Fruit fly (Drosophila melanogaster) whole organism, embryonic: ENCODE data around the gene CG6983.

ENCODE experiments used
- Adf1 ChIP-seq: fragments of 200-800 bp; sonication (Bioruptor generic); IDR thresholded peaks from 2 replicates; pipeline ENCODE4 v1.3.6; 2022; ENCODE audit warnings: missing biosample characterization, missing genetic modification characterization
- Atf-2 ChIP-seq: fragments of 200-800 bp; sonication (Bioruptor generic); optimal IDR thresholded peaks from 2 replicates; lab custom pipeline; 2016; ENCODE audit warnings: missing biosample characterization, missing genetic modification characterization
- CG10565 ChIP-seq: fragments of 200-800 bp; sonication (Bioruptor generic); optimal IDR thresholded peaks from 3 replicates; lab custom pipeline; 2016; ENCODE audit warnings: missing biosample characterization, mild to moderate bottlenecking, missing genetic modification characterization
- CG10959 ChIP-seq: fragments of 200-800 bp; sonication (Bioruptor generic); IDR thresholded peaks from 2 replicates; pipeline ENCODE4 v1.3.6; 2022; ENCODE audit warnings: missing biosample characterization, missing genetic modification characterization
- CG10979 ChIP-seq: fragments of 200-800 bp; sonication (Bioruptor generic); optimal IDR thresholded peaks from 2 replicates; lab custom pipeline; 2018; ENCODE audit warnings: missing biosample characterization, mild to moderate bottlenecking, missing genetic modification characterization, moderate library complexity
- CG11085 ChIP-seq: fragments of 200-800 bp; sonication (Bioruptor generic); IDR thresholded peaks from 2 replicates; pipeline ENCODE4 v1.3.6; 2022; ENCODE audit warnings: missing biosample characterization, missing genetic modification characterization
- CG11560 ChIP-seq: fragments of 200-800 bp; sonication (Bioruptor generic); IDR thresholded peaks from 3 replicates; pipeline ENCODE4 v1.3.6; 2022; ENCODE audit warnings: missing biosample characterization, missing genetic modification characterization
- CG12155 ChIP-seq: fragments of 200-800 bp; sonication (Bioruptor generic); optimal IDR thresholded peaks from 3 replicates; lab custom pipeline; 2016; ENCODE audit warnings: missing biosample characterization, missing genetic modification characterization
- CG13624 ChIP-seq: fragments of 200-800 bp; sonication (Bioruptor generic); optimal IDR thresholded peaks from 2 replicates; lab custom pipeline; 2016; ENCODE audit warnings: missing biosample characterization, missing genetic modification characterization
- CG14667 ChIP-seq: fragments of 200-800 bp; sonication (Bioruptor generic); IDR thresholded peaks from 2 replicates; pipeline ENCODE4 v1.3.6; 2022; ENCODE audit warnings: missing biosample characterization, missing genetic modification characterization
- CG14965 ChIP-seq: fragments of 200-800 bp; sonication (Bioruptor generic); optimal IDR thresholded peaks from 2 replicates; lab custom pipeline; 2016; ENCODE audit warnings: missing biosample characterization, missing genetic modification characterization, borderline replicate concordance
- CG15073 ChIP-seq: fragments of 200-800 bp; sonication (Bioruptor generic); optimal IDR thresholded peaks from 2 replicates; lab custom pipeline; 2016; ENCODE audit warnings: missing biosample characterization, missing genetic modification characterization
- CG15696 ChIP-seq: fragments of 200-800 bp; sonication (Bioruptor generic); optimal IDR thresholded peaks from 2 replicates; lab custom pipeline; 2019; ENCODE audit warnings: missing biosample characterization, mild to moderate bottlenecking, missing genetic modification characterization, moderate library complexity
- CG3407 ChIP-seq: fragments of 200-800 bp; sonication (Bioruptor generic); optimal IDR thresholded peaks from 2 replicates; lab custom pipeline; 2018; ENCODE audit warnings: missing biosample characterization, mild to moderate bottlenecking, missing genetic modification characterization
- CG6175 ChIP-seq: fragments of 200-800 bp; sonication (Bioruptor generic); IDR thresholded peaks from 3 replicates; pipeline ENCODE4 v1.3.6; 2022; ENCODE audit warnings: missing biosample characterization, missing genetic modification characterization
- CG6254 ChIP-seq: fragments of 200-800 bp; sonication (Bioruptor generic); optimal IDR thresholded peaks from 3 replicates; lab custom pipeline; 2017; ENCODE audit warnings: mild to moderate bottlenecking, missing biosample characterization, missing genetic modification reagents, missing genetic modification characterization
- CG7556 ChIP-seq: fragments of 200-800 bp; sonication (Bioruptor generic); optimal IDR thresholded peaks from 2 replicates; lab custom pipeline; 2017; ENCODE audit warnings: missing biosample characterization, mild to moderate bottlenecking, missing genetic modification characterization
- Chrac-16 ChIP-seq: fragments of 200-800 bp; sonication (Bioruptor generic); optimal IDR thresholded peaks from 3 replicates; lab custom pipeline; 2016; ENCODE audit warnings: missing biosample characterization, missing genetic modification characterization
- Hey ChIP-seq: fragments of 200-800 bp; sonication (Bioruptor generic); optimal IDR thresholded peaks from 3 replicates; lab custom pipeline; 2018; ENCODE audit warnings: missing biosample characterization, mild to moderate bottlenecking, missing genetic modification characterization
- HmgZ ChIP-seq: fragments of 200-800 bp; sonication (Bioruptor generic); optimal IDR thresholded peaks from 2 replicates; lab custom pipeline; 2018; ENCODE audit warnings: missing biosample characterization, mild to moderate bottlenecking, missing genetic modification characterization
- Hr51 ChIP-seq, 2 experiments: fragments of 200-800 bp; sonication (Bioruptor generic); optimal IDR thresholded peaks; 2 replicates in 1 of 2; 3 replicates in 1 of 2; lab custom pipeline; 2016 to 2018; ENCODE audit warnings: missing biosample characterization in 2 of 2, missing genetic modification characterization in 2 of 2, mild to moderate bottlenecking in 1 of 2, moderate library complexity in 1 of 2
- Lpt ChIP-seq: fragments of >200 bp; optimal IDR thresholded peaks from 2 replicates; lab custom pipeline; 2018; ENCODE audit warnings: missing biosample characterization, missing genetic modification characterization
- MESR4 ChIP-seq: fragments of 200-800 bp; sonication (Bioruptor generic); optimal IDR thresholded peaks from 2 replicates; lab custom pipeline; 2018; ENCODE audit warnings: missing biosample characterization, mild to moderate bottlenecking, missing genetic modification characterization, moderate library complexity
- Pdp1 ChIP-seq, 2 experiments: fragments of 200-800 bp; sonication (Bioruptor generic); optimal IDR thresholded peaks; 3 replicates each; lab custom pipeline; 2016; ENCODE audit warnings: missing biosample characterization in 2 of 2, missing genetic modification characterization in 2 of 2, mild to moderate bottlenecking in 1 of 2, moderate library complexity in 1 of 2
- Ptx1 ChIP-seq: fragments of 200-800 bp; sonication (Bioruptor generic); IDR thresholded peaks from 2 replicates; pipeline ENCODE4 v1.3.6; 2022; ENCODE audit warnings: missing biosample characterization, missing genetic modification characterization
- Sin3A ChIP-seq: fragments of >200 bp; optimal IDR thresholded peaks from 2 replicates; lab custom pipeline; 2018
- btn ChIP-seq: fragments of 200-800 bp; sonication (Bioruptor generic); optimal IDR thresholded peaks from 2 replicates; lab custom pipeline; 2016; ENCODE audit warnings: missing biosample characterization, missing genetic modification characterization
- crol ChIP-seq: fragments of 200-800 bp; sonication (Bioruptor generic); IDR thresholded peaks from 2 replicates; pipeline ENCODE4 v1.3.6; 2022; ENCODE audit warnings: missing biosample characterization, missing genetic modification characterization
- dati ChIP-seq: fragments of 200-800 bp; sonication (Bioruptor generic); IDR thresholded peaks from 2 replicates; pipeline ENCODE4 v1.3.6; 2022; ENCODE audit warnings: missing biosample characterization, missing genetic modification characterization
- dimm ChIP-seq: fragments of 200-800 bp; sonication (Bioruptor generic); IDR thresholded peaks from 2 replicates; pipeline ENCODE4 v1.3.6; 2022; ENCODE audit warnings: missing biosample characterization, missing genetic modification characterization
- gt ChIP-seq: fragments of 200-800 bp; sonication (Bioruptor generic); IDR thresholded peaks from 2 replicates; pipeline ENCODE4 v1.3.6; 2022; ENCODE audit warnings: missing biosample characterization, missing genetic modification characterization
- lola ChIP-seq, 3 experiments: fragments of >200 bp in 2 of 3; fragments of 200-800 bp in 1 of 3; sonication (Bioruptor generic) in 1 of 3; optimal IDR thresholded peaks; 2 replicates each; lab custom pipeline; 2017 to 2019; ENCODE audit warnings: missing biosample characterization in 3 of 3, missing genetic modification characterization in 3 of 3, mild to moderate bottlenecking in 1 of 3, moderate library complexity in 1 of 3
- pan ChIP-seq, 4 experiments: fragments of >200 bp in 3 of 4; fragments of 200-800 bp in 1 of 4; sonication (Bioruptor generic) in 1 of 4; optimal IDR thresholded peaks in 3 of 4; IDR thresholded peaks in 1 of 4; 2 replicates each; pipeline versions ENCODE4 v1.3.6 to Lab custom; 2017 to 2022; ENCODE audit warnings: missing biosample characterization in 2 of 4, missing genetic modification characterization in 2 of 4, mixed read lengths in 1 of 4
- pb ChIP-seq: fragments of 200-800 bp; sonication (Bioruptor generic); optimal IDR thresholded peaks from 3 replicates; lab custom pipeline; 2016; ENCODE audit warnings: missing biosample characterization, missing genetic modification characterization
- pfk ChIP-seq: fragments of 200-800 bp; sonication (Bioruptor generic); optimal IDR thresholded peaks from 2 replicates; lab custom pipeline; 2018; ENCODE audit warnings: missing biosample characterization, mild to moderate bottlenecking, missing genetic modification characterization, moderate library complexity
- pum ChIP-seq: fragments of 200-800 bp; sonication (Bioruptor generic); optimal IDR thresholded peaks from 2 replicates; lab custom pipeline; 2016; ENCODE audit warnings: missing biosample characterization, missing genetic modification characterization
- pzg ChIP-seq: fragments of 200-800 bp; sonication (Bioruptor generic); optimal IDR thresholded peaks from 3 replicates; lab custom pipeline; 2018; ENCODE audit warnings: missing biosample characterization, mild to moderate bottlenecking, missing genetic modification characterization, moderate library complexity
- repo ChIP-seq: fragments of 200-800 bp; sonication (Bioruptor generic); optimal IDR thresholded peaks from 2 replicates; lab custom pipeline; 2016; ENCODE audit warnings: missing biosample characterization, missing genetic modification characterization
- row ChIP-seq: fragments of 200-800 bp; sonication (Bioruptor generic); IDR thresholded peaks from 3 replicates; pipeline ENCODE4 v1.3.6; 2022; ENCODE audit warnings: missing biosample characterization, missing genetic modification characterization
- sc ChIP-seq, 3 experiments: fragments of >200 bp in 2 of 3; fragments of 200-800 bp in 1 of 3; sonication (Bioruptor generic) in 1 of 3; optimal IDR thresholded peaks; 2 replicates in 2 of 3; 3 replicates in 1 of 3; lab custom pipeline; 2017; ENCODE audit warnings: mild to moderate bottlenecking in 1 of 3, missing biosample characterization in 1 of 3, missing genetic modification characterization in 1 of 3, missing genetic modification reagents in 1 of 3
- sr ChIP-seq: fragments of 200-800 bp; sonication (Bioruptor generic); IDR thresholded peaks from 3 replicates; pipeline ENCODE4 v1.3.6; 2022; ENCODE audit warnings: missing biosample characterization, missing genetic modification characterization
- sug ChIP-seq: fragments of 200-800 bp; optimal IDR thresholded peaks from 2 replicates; lab custom pipeline; 2019; ENCODE audit warnings: missing biosample characterization, mild to moderate bottlenecking, missing genetic modification characterization, moderate library complexity
- tna ChIP-seq: fragments of 200-800 bp; sonication (Bioruptor generic); IDR thresholded peaks from 2 replicates; pipeline ENCODE4 v1.3.6; 2022; ENCODE audit warnings: missing biosample characterization, missing genetic modification characterization; ENCODE audit not compliant: partially characterized antibody
- trh ChIP-seq: fragments of 200-800 bp; sonication (Bioruptor generic); optimal IDR thresholded peaks from 2 replicates; lab custom pipeline; 2016; ENCODE audit warnings: missing biosample characterization, missing genetic modification characterization
- tup ChIP-seq: fragments of 200-800 bp; sonication (Bioruptor generic); optimal IDR thresholded peaks from 2 replicates; lab custom pipeline; 2016; ENCODE audit warnings: missing biosample characterization, mild to moderate bottlenecking, missing genetic modification characterization, moderate library complexity
- tx ChIP-seq: fragments of 200-800 bp; sonication (Bioruptor generic); optimal IDR thresholded peaks from 2 replicates; lab custom pipeline; 2016; ENCODE audit warnings: missing biosample characterization, missing genetic modification characterization
- wek ChIP-seq: fragments of 200-800 bp; sonication (Bioruptor generic); optimal IDR thresholded peaks from 3 replicates; lab custom pipeline; 2018; ENCODE audit warnings: missing biosample characterization, mild to moderate bottlenecking, missing genetic modification characterization, moderate library complexity
- yki ChIP-seq: fragments of >200 bp; optimal IDR thresholded peaks from 3 replicates; lab custom pipeline; 2018
- z ChIP-seq: fragments of 200-800 bp; sonication (Bioruptor generic); IDR thresholded peaks from 3 replicates; pipeline ENCODE4 v1.3.6; 2022; ENCODE audit warnings: missing biosample characterization, missing genetic modification characterization
- zen ChIP-seq: fragments of 200-800 bp; sonication (Bioruptor generic); optimal IDR thresholded peaks from 3 replicates; lab custom pipeline; 2018; ENCODE audit warnings: missing biosample characterization, mild to moderate bottlenecking, missing genetic modification characterization, moderate library complexity
- zfh2 ChIP-seq: fragments of 200-800 bp; sonication (Bioruptor generic); optimal IDR thresholded peaks from 2 replicates; lab custom pipeline; 2016; ENCODE audit warnings: missing biosample characterization, missing genetic modification characterization

CG6983 gene

DNA sequence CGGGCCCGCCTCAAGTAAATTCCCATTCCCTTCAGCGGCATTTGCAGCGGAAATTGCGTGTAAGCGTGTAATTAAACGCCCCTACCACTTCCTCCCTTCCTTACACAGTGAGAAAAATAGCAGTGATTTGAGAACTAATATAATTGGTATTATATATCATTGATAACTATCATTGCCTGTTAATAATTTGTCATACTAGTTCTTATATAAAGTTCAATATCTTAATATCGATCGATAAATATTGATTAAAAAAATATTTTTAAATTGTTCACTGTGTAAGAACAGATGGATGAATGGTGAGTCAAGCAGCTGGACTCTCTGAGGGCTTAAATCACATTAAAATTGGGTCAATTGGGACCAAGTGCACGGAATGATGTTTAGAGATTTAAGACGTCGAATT is 4.2 kb downstream of the CG6983 start (continued):
- TF ChIP-seq zen (tag; lab: Kevin White, UChicago) (peak; percentile 92), sug (no peak), MESR4 (no peak), CG6175 (GFP tag; lab: Robert Waterston, UW) (no peak), pan (optimal IDR thresholded peaks at IDR 0.05; lab: Kevin White, UChicago) (no peak), pan (GFP tag; optimal IDR thresholded peaks at IDR 0.05 in 1 of 2, IDR thresholded peaks at IDR 0.05 in 1 of 2) (peak in 1 of 2 experiments; percentile 65), CG14965 (GFP tag; lab: Kevin White, UChicago) (no peak), CG11085 (GFP tag; lab: Robert Waterston, UW) (no peak), Pdp1 (GFP tag; optimal IDR thresholded peaks at IDR 0.05; lab: Kevin White, UChicago) (no peak), Chrac-16 (no peak), z (GFP tag; lab: Robert Waterston, UW) (no peak), row (GFP tag; lab: Robert Waterston, UW) (peak; percentile 66), yki (lab: Kevin White, UChicago) (no peak), Adf1 (no peak), trh (GFP tag; lab: Kevin White, UChicago) (no peak), CG10959 (GFP tag; lab: Robert Waterston, UW) (peak; percentile 41), pb (GFP tag; lab: Kevin White, UChicago) (no peak), wek (GFP tag; lab: Kevin White, UChicago) (no peak), Lpt (no peak), CG10565 (GFP tag; lab: Kevin White, UChicago) (no peak), tup (GFP tag; lab: Kevin White, UChicago) (no peak), Hey (tag; lab: Kevin White, UChicago) (no peak), repo (GFP tag; lab: Kevin White, UChicago) (no peak), tx (GFP tag; lab: Kevin White, UChicago) (no peak), HmgZ (tag; lab: Kevin White, UChicago) (no peak), dimm (GFP tag; lab: Robert Waterston, UW) (no peak; the same call in 1 of the 2 replicates), gt (GFP tag; lab: Robert Waterston, UW) (no peak), lola (GFP tag; optimal IDR thresholded peaks at IDR 0.05; lab: Kevin White, UChicago) (peak in 1 of 3 experiments; percentile 13), CG10979 (tag; lab: Kevin White, UChicago) (peak; percentile 74), pzg (GFP tag; lab: Kevin White, UChicago) (no peak), zfh2 (GFP tag; lab: Kevin White, UChicago) (no peak), crol (GFP tag; lab: Robert Waterston, UW) (no peak), CG14667 (GFP tag; lab: Robert Waterston, UW) (peak; percentile 32; the same call in 1 of the 2 replicates), CG15073 (GFP tag; lab: Kevin White, UChicago) (no peak), sc (optimal IDR thresholded peaks at IDR 0.05; lab: Kevin White, UChicago) (no peak), sc (GFP tag; optimal IDR thresholded peaks at IDR 0.05; lab: Kevin White, UChicago) (no peak), pfk (GFP tag; lab: Kevin White, UChicago) (no peak), sr (GFP tag; lab: Robert Waterston, UW) (no peak), CG6254 (peak; percentile 34), CG3407 (GFP tag; lab: Kevin White, UChicago) (no peak), CG11560 (tag; lab: Robert Waterston, UW) (no peak), Atf-2 (GFP tag; lab: Kevin White, UChicago) (no peak), CG13624 (GFP tag; lab: Kevin White, UChicago) (no peak), Sin3A (lab: Kevin White, UChicago) (no peak), CG7556 (peak; percentile 11), pum (GFP tag; lab: Kevin White, UChicago) (no peak), dati (GFP tag; lab: Robert Waterston, UW) (no peak), btn (GFP tag; lab: Kevin White, UChicago) (no peak), Ptx1 (GFP tag; lab: Robert Waterston, UW) (peak; percentile 54), CG15696 (tag; lab: Kevin White, UChicago) (peak; percentile 60), tna (GFP tag; lab: Robert Waterston, UW) (no peak), CG12155 (GFP tag; lab: Kevin White, UChicago) (no peak), Hr51 (GFP tag; optimal IDR thresholded peaks at IDR 0.05; lab: Kevin White, UChicago) (peak in 1 of 2 experiments; percentile 46)
